Fruit fly (Drosophila melanogaster) whole organism: Measurements from ENCODE around the gene mbo.

Experiments used
- CG8478 ChIP-seq: fragments of >200 bp; optimal IDR thresholded peaks from 2 replicates; lab custom pipeline; 2018; ENCODE audit warnings: inconsistent platforms
- Dll ChIP-seq: fragments of >200 bp; optimal IDR thresholded peaks from 2 replicates; lab custom pipeline; 2017
- EcR ChIP-seq, 2 experiments: fragments of >200 bp; optimal IDR thresholded peaks; 2 replicates each; lab custom pipeline; 2017; ENCODE audit warnings: missing biosample characterization in 2 of 2, missing genetic modification characterization in 2 of 2, missing genetic modification reagents in 2 of 2
- pan ChIP-seq: fragments of >200 bp; optimal IDR thresholded peaks from 2 replicates; lab custom pipeline; 2017
- psq ChIP-seq: fragments of >200 bp; optimal IDR thresholded peaks from 2 replicates; lab custom pipeline; 2017
- usp ChIP-seq: fragments of >200 bp; optimal IDR thresholded peaks from 2 replicates; lab custom pipeline; 2017; ENCODE audit warnings: missing biosample characterization, missing genetic modification characterization, mixed read lengths

- TF ChIP-seq psq (lab: Kevin White, UChicago), result no peak
- no peak for TF ChIP-seq Dll (lab: Kevin White, UChicago)
- TF ChIP-seq EcR (GFP tag; optimal IDR thresholded peaks at IDR 0.05; lab: Kevin White, UChicago), result no peak
- TF ChIP-seq pan (lab: Kevin White, UChicago), result no peak
- no peak for TF ChIP-seq CG8478 (lab: Kevin White, UChicago)
- no peak for TF ChIP-seq usp
Observed at dm6 chr3R:12626674-12627382, 52.0 kb downstream of the mbo start.
